Fruit fly (Drosophila melanogaster): ENCODE data around the gene spo.

The spo gene

DNA sequence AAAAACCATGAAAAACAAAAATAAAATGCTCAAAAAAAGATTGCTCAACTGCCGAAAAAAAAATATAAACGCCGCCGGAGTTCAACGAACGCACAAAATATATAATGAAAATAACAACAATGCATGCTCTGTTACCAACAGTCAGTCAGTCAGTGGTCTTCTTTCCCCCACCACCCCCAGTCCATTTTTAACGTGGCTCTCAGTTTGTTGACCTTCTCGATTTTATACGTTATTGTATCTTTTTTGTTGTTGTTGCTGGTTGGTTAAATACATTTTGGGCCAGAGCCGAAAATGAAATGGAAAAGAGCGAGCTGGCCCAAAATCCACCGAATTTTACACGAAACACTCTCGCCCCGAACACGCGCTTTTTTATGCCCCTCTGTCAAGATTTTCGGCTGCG, 29.5 kb upstream of the spo start:
- TF ChIP-seq Ets96B (tag; optimal IDR thresholded peaks at IDR 0.05) (no peak), net (GFP tag; optimal IDR thresholded peaks at IDR 0.05) (no peak), CG8119 (GFP tag; IDR thresholded peaks at IDR 0.05) (no peak), CG6792 (GFP tag; optimal IDR thresholded peaks at IDR 0.05) (no peak), esn (GFP tag; optimal IDR thresholded peaks at IDR 0.05) (no peak), svp (GFP tag) (peak; percentile 33), CG6854 (GFP tag; optimal IDR thresholded peaks at IDR 0.05) (peak; percentile 64), Met (GFP tag; optimal IDR thresholded peaks at IDR 0.05) (peak; percentile 32), fkh (GFP tag; optimal IDR thresholded peaks at IDR 0.05) (peak; percentile 30), spab (GFP tag; optimal IDR thresholded peaks at IDR 0.05) (no peak), Eip75B (GFP tag; optimal IDR thresholded peaks at IDR 0.05) (peak; percentile 9), Sox102F (GFP tag; optimal IDR thresholded peaks at IDR 0.05) (peak; percentile 23), Blimp-1 (GFP tag; optimal IDR thresholded peaks at IDR 0.05) (peak; percentile 100), vri (GFP tag; optimal IDR thresholded peaks at IDR 0.05) (peak; percentile 57)

DNA sequence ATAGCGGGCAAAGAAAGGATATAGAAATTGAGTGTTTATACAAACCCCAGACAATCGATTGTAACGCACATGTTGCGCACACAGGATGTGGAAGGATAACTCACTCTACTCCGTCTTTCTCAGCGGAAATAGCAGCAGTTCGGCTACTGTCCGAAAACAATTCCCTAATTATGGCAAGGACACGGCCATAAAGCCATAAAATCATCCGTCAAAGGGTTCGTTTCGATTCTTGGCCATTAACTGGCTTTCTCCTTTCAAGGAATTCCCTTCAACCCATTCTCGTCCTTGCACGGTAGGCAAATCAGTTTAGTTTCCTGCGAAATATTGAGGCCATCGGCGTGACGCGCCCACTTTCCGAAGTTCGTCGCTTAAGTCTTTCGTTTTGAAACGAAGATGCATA, 29.1 kb upstream of the spo start:
- TF ChIP-seq cyc (GFP tag; optimal IDR thresholded peaks at IDR 0.05) (no peak), lz (GFP tag; optimal IDR thresholded peaks at IDR 0.05) (no peak), CG1621 (tag; optimal IDR thresholded peaks at IDR 0.05) (no peak), pdm3 (GFP tag; optimal IDR thresholded peaks at IDR 0.05) (no peak), Ets96B (tag; optimal IDR thresholded peaks at IDR 0.05) (no peak), net (GFP tag; optimal IDR thresholded peaks at IDR 0.05) (no peak), Hr4 (GFP tag; optimal IDR thresholded peaks at IDR 0.05) (no peak), Sox14 (GFP tag; optimal IDR thresholded peaks at IDR 0.05) (no peak), Eip75B (GFP tag; optimal IDR thresholded peaks at IDR 0.05) (no peak), spab (GFP tag; optimal IDR thresholded peaks at IDR 0.05) (no peak), eg (GFP tag; IDR thresholded peaks at IDR 0.05) (no peak), Gug (GFP tag; IDR thresholded peaks at IDR 0.05) (no peak), CG3032 (tag; optimal IDR thresholded peaks at IDR 0.05) (no peak), CG15336 (GFP tag; IDR thresholded peaks at IDR 0.05) (no peak), CG10669 (GFP tag; optimal IDR thresholded peaks at IDR 0.05) (no peak)

DNA sequence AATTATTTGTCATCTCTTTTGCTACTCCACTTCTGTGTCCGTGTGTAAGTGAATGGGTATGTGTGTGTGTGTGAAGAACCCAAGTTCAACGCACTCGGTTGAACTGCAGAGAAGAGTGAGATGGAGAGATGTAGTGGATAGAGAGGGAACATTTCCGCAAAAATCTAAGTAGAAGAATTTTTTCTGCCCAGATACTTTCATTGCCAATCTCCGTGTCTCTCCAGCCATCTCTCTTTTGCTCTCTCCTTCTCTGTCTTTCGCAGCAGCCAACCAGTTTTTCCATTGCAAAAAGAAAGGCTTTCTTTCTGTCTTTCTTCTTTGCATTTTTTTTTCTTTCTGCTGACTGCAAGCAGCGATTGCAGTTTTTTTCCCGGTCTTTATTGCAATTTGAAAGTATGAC, 26.3 kb upstream of the spo start:
- TF ChIP-seq Eip78C (GFP tag) (peak; percentile 44), vri (GFP tag; optimal IDR thresholded peaks at IDR 0.05) (no peak), Hr4 (GFP tag; optimal IDR thresholded peaks at IDR 0.05) (no peak), Blimp-1 (GFP tag; optimal IDR thresholded peaks at IDR 0.05) (peak; percentile 95), Ets21C (GFP tag; optimal IDR thresholded peaks at IDR 0.05) (no peak), CG9139 (GFP tag; optimal IDR thresholded peaks at IDR 0.05) (no peak)

DNA sequence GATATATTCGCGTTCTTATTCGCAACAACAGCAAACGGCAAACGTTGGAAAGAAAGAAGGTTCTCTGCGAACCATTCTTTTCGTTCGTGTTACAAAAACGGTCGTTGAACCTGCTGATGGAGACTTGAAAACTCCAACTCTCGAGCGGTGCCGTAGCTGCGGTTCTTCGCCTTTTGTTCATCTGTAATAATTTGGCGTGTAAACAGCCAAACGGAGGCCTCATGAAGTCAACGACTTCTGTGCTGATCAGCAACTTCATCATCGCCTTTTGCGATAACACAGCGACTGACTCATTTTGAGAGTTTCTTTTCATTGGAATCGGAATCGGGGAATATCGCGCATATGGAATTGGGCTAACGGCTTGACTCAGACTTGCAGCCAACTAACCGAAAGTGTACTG, 25.0 kb upstream of the spo start:
- TF ChIP-seq Blimp-1 (GFP tag; optimal IDR thresholded peaks at IDR 0.05): peak; percentile 95
- TF ChIP-seq CG11294 (GFP tag; IDR thresholded peaks at IDR 0.05): no peak
- TF ChIP-seq acj6 (GFP tag; optimal IDR thresholded peaks at IDR 0.05): no peak
- no peak for TF ChIP-seq Ets96B (tag; optimal IDR thresholded peaks at IDR 0.05)
- peak; percentile 4 for TF ChIP-seq Sox102F (GFP tag; optimal IDR thresholded peaks at IDR 0.05)
- peak; percentile 15 for TF ChIP-seq Met (GFP tag; optimal IDR thresholded peaks at IDR 0.05)
- TF ChIP-seq CG6792 (GFP tag; optimal IDR thresholded peaks at IDR 0.05): no peak
- TF ChIP-seq Eip78C (GFP tag): peak; percentile 11
- no peak for TF ChIP-seq CG3919 (GFP tag; optimal IDR thresholded peaks at IDR 0.05)
- TF ChIP-seq CG10669 (GFP tag; optimal IDR thresholded peaks at IDR 0.05): no peak

DNA sequence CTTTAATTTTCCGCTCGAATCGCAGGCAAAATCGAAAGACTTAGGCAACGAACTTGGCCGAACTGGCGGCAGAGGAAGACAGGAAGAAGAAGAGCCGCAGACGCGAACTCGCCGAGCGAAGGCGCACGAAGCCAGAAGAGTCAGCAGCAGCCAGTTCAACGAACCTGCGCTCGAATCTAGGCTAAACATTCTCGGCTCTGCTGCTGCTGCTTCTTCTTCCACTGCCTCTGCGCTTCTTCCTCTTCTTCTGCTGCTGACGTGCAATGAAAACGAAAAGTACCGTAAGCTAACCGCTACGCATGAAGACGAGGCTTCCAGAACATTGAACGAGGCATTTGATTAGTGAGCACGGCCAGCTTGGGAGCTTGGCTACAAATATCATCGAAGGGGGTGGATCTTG, 24.1 kb upstream of the spo start:
- TF ChIP-seq Eip78C (GFP tag) (peak; percentile 46), Eip75B (GFP tag; optimal IDR thresholded peaks at IDR 0.05) (peak; percentile 3), Hr4 (GFP tag; optimal IDR thresholded peaks at IDR 0.05) (no peak), fd85E (GFP tag; optimal IDR thresholded peaks at IDR 0.05) (no peak), CG6854 (GFP tag; optimal IDR thresholded peaks at IDR 0.05) (no peak), Blimp-1 (GFP tag; optimal IDR thresholded peaks at IDR 0.05) (peak; percentile 97)

DNA sequence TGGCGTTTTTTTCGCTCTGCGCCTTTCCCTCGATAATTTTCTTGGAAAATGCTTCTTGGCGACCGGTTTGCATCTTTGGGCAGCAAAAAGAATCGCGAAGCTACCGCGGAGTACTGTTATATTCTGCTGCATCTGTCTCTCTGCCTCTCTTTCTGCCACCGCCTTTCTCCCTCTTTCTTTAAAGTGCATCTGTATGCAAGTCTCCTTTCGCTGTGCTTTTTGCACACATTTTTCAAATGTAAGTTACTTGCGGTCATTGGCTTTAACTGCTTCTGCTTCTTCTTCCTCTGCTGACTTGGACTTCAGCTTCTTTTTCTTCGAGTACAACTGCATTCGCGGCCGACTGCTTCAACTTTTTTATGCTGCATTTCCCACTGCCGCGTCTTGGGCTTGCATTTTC, 23.4 kb upstream of the spo start:
- TF ChIP-seq net (GFP tag; optimal IDR thresholded peaks at IDR 0.05) (no peak), CG9139 (GFP tag; optimal IDR thresholded peaks at IDR 0.05) (no peak), CG34406 (GFP tag; optimal IDR thresholded peaks at IDR 0.05) (no peak), Hr39 (GFP tag; optimal IDR thresholded peaks at IDR 0.05) (no peak), CG32006 (GFP tag; optimal IDR thresholded peaks at IDR 0.05) (no peak), Hr38 (GFP tag; optimal IDR thresholded peaks at IDR 0.05) (no peak), Met (GFP tag; optimal IDR thresholded peaks at IDR 0.05) (peak; percentile 6), CG11902 (GFP tag; optimal IDR thresholded peaks at IDR 0.05) (no peak), eg (GFP tag; IDR thresholded peaks at IDR 0.05) (no peak), CG6854 (GFP tag; optimal IDR thresholded peaks at IDR 0.05) (peak; percentile 12), CG7368 (GFP tag; optimal IDR thresholded peaks at IDR 0.05) (no peak), CG11294 (GFP tag; IDR thresholded peaks at IDR 0.05) (no peak), Lpt (GFP tag; optimal IDR thresholded peaks at IDR 0.05) (peak; percentile 0), Sox15 (GFP tag; optimal IDR thresholded peaks at IDR 0.05) (no peak), svp (GFP tag) (no peak), fd85E (GFP tag; optimal IDR thresholded peaks at IDR 0.05) (no peak), cyc (GFP tag; optimal IDR thresholded peaks at IDR 0.05) (no peak), Eip78C (GFP tag) (no peak), Sox14 (GFP tag; optimal IDR thresholded peaks at IDR 0.05) (no peak), spab (GFP tag; optimal IDR thresholded peaks at IDR 0.05) (no peak), esn (GFP tag; optimal IDR thresholded peaks at IDR 0.05) (no peak)
